Fruit fly (Drosophila melanogaster) Kc167 (cell line): Measurements from ENCODE around the gene Mat89Ba.

Experiments used
- Myc ChIP-seq: fragments of >200 bp; optimal IDR thresholded peaks from 2 replicates; lab custom pipeline; 2017; ENCODE audit warnings: missing external identifiers
- Sin3A ChIP-seq: fragments of >200 bp; optimal IDR thresholded peaks from 2 replicates; lab custom pipeline; 2018; ENCODE audit warnings: missing external identifiers
- h ChIP-seq: fragments of >200 bp; optimal IDR thresholded peaks from 3 replicates; lab custom pipeline; 2018; ENCODE audit warnings: missing external identifiers
- insv ChIP-seq: fragments of >200 bp; optimal IDR thresholded peaks from 3 replicates; lab custom pipeline; 2018; ENCODE audit warnings: missing external identifiers
- psq ChIP-seq: fragments of >200 bp; optimal IDR thresholded peaks from 2 replicates; lab custom pipeline; 2017; ENCODE audit warnings: missing external identifiers
- ttk ChIP-seq: sonication (Bioruptor generic); optimal IDR thresholded peaks from 2 replicates; lab custom pipeline; 2017; ENCODE audit warnings: missing external identifiers

Mat89Ba gene

dm6 chr3R:16245298-16246098, 26.7 kb downstream of the Mat89Ba start:
- TF ChIP-seq ttk (lab: Kevin White, UChicago) = no peak
- TF ChIP-seq h = no peak
- no peak for TF ChIP-seq Myc (lab: Kevin White, UChicago)
- TF ChIP-seq insv (lab: Kevin White, UChicago) = no peak
- no peak for TF ChIP-seq Sin3A
- no peak for TF ChIP-seq psq (lab: Kevin White, UChicago)

- no peak for TF ChIP-seq h
- TF ChIP-seq Myc (lab: Kevin White, UChicago) = no peak
- no peak for TF ChIP-seq psq (lab: Kevin White, UChicago)
- no peak for TF ChIP-seq Sin3A
- TF ChIP-seq insv (lab: Kevin White, UChicago) = no peak
- no peak for TF ChIP-seq ttk (lab: Kevin White, UChicago)
Observed at dm6 chr3R:16244241-16244977, 27.8 kb downstream of the Mat89Ba start.

- TF ChIP-seq insv (lab: Kevin White, UChicago) (no peak), Sin3A (no peak), h (no peak), Myc (lab: Kevin White, UChicago) (no peak), psq (lab: Kevin White, UChicago) (no peak), ttk (lab: Kevin White, UChicago) (no peak)
Observed at dm6 chr3R:16242461-16242934, 29.7 kb downstream of the Mat89Ba start.

dm6 chr3R:16241822-16242221, 30.4 kb downstream of the Mat89Ba start:
- TF ChIP-seq Myc (lab: Kevin White, UChicago) (no peak), psq (lab: Kevin White, UChicago) (no peak), ttk (lab: Kevin White, UChicago) (no peak), insv (lab: Kevin White, UChicago) (no peak), h (no peak), Sin3A (no peak)

dm6 chr3R:16241102-16241779, 31.0 kb downstream of the Mat89Ba start:
- TF ChIP-seq Sin3A (no peak), Myc (lab: Kevin White, UChicago) (no peak), psq (lab: Kevin White, UChicago) (no peak), h (no peak), ttk (lab: Kevin White, UChicago) (no peak), insv (lab: Kevin White, UChicago) (no peak)

- TF ChIP-seq ttk (lab: Kevin White, UChicago) = no peak
- no peak for TF ChIP-seq Sin3A
- TF ChIP-seq psq (lab: Kevin White, UChicago) = no peak
- no peak for TF ChIP-seq h
- TF ChIP-seq insv (lab: Kevin White, UChicago) = no peak
- no peak for TF ChIP-seq Myc (lab: Kevin White, UChicago)
Observed at dm6 chr3R:16240478-16241101, 31.6 kb downstream of the Mat89Ba start.

- TF ChIP-seq Myc (lab: Kevin White, UChicago) (no peak), Sin3A (no peak), insv (lab: Kevin White, UChicago) (no peak), ttk (lab: Kevin White, UChicago) (no peak), h (no peak), psq (lab: Kevin White, UChicago) (no peak)
Observed at dm6 chr3R:16239304-16239703, 32.9 kb downstream of the Mat89Ba start.

dm6 chr3R:16238016-16238710, 34.1 kb downstream of the Mat89Ba start:
- TF ChIP-seq Myc (lab: Kevin White, UChicago) = no peak
- TF ChIP-seq insv (lab: Kevin White, UChicago) = no peak
- TF ChIP-seq psq (lab: Kevin White, UChicago) = no peak
- no peak for TF ChIP-seq Sin3A
- TF ChIP-seq h = no peak
- TF ChIP-seq ttk (lab: Kevin White, UChicago) = no peak

dm6 chr3R:16236713-16237641, 35.2 kb downstream of the Mat89Ba start:
- no peak for TF ChIP-seq Sin3A
- TF ChIP-seq h = no peak
